Worm (Caenorhabditis elegans) whole organism, mixed stage, embryonic: ENCODE data around the gene R02D5.7.

ENCODE experiments used
- M03D4.4 ChIP-seq: sonication (generic microtip); optimal IDR thresholded peaks from 2 replicates; lab custom pipeline; 2017; ENCODE audit warnings: mild to moderate bottlenecking, missing genetic modification characterization, missing compliant biosample characterization
- bed-3 ChIP-seq: fragments of 200-800 bp; sonication (Bioruptor generic); optimal IDR thresholded peaks from 3 replicates; lab custom pipeline; 2018; ENCODE audit warnings: mild to moderate bottlenecking, missing genetic modification characterization, moderate library complexity, missing compliant biosample characterization
- blmp-1 ChIP-seq: fragments of 150-350 bp; optimal IDR thresholded peaks from 2 replicates; lab custom pipeline; 2014; ENCODE audit warnings: missing biosample characterization, missing genetic modification characterization
- ceh-39 ChIP-seq: fragments of 150-350 bp; optimal IDR thresholded peaks from 2 replicates; lab custom pipeline; 2014; ENCODE audit warnings: missing biosample characterization, missing genetic modification characterization
- ceh-43 ChIP-seq: fragments of 200-800 bp; sonication (Bioruptor generic); optimal IDR thresholded peaks from 2 replicates; lab custom pipeline; 2018; ENCODE audit warnings: mild to moderate bottlenecking, missing genetic modification characterization, moderate library complexity, missing compliant biosample characterization
- ceh-83 ChIP-seq: fragments of 200-800 bp; sonication (Bioruptor generic); optimal IDR thresholded peaks from 2 replicates; lab custom pipeline; 2018; ENCODE audit warnings: mild to moderate bottlenecking, missing genetic modification characterization, missing compliant biosample characterization
- ces-1 ChIP-seq: fragments of 150-350 bp; optimal IDR thresholded peaks from 2 replicates; lab custom pipeline; 2014; ENCODE audit warnings: missing biosample characterization, missing genetic modification reagents, missing genetic modification characterization
- drap-1 ChIP-seq: fragments of 200-800 bp; sonication (Bioruptor generic); optimal IDR thresholded peaks from 3 replicates; lab custom pipeline; 2018; ENCODE audit warnings: mild to moderate bottlenecking, missing genetic modification characterization, missing compliant biosample characterization
- elt-1 ChIP-seq: sonication (generic microtip); optimal IDR thresholded peaks from 2 replicates; lab custom pipeline; 2017; ENCODE audit warnings: missing genetic modification characterization, mild to moderate bottlenecking, missing compliant biosample characterization, antibody characterized with exemption, moderate library complexity, borderline replicate concordance; ENCODE audit not compliant: insufficient read depth
- elt-3 ChIP-seq: fragments of 150-350 bp; optimal IDR thresholded peaks from 2 replicates; lab custom pipeline; 2014; ENCODE audit warnings: missing biosample characterization, missing genetic modification characterization
- flh-1 ChIP-seq: fragments of 200-800 bp; sonication (Bioruptor generic); optimal IDR thresholded peaks from 2 replicates; lab custom pipeline; 2018; ENCODE audit warnings: mild to moderate bottlenecking, missing genetic modification characterization, moderate library complexity, missing compliant biosample characterization
- ham-2 ChIP-seq: fragments of 200-800 bp; sonication (Bioruptor generic); optimal IDR thresholded peaks from 2 replicates; lab custom pipeline; 2018; ENCODE audit warnings: mild to moderate bottlenecking, missing genetic modification characterization, missing compliant biosample characterization
- lin-13 ChIP-seq: fragments of 150-350 bp; optimal IDR thresholded peaks from 2 replicates; lab custom pipeline; 2014; ENCODE audit warnings: missing biosample characterization, missing genetic modification characterization
- lin-32 ChIP-seq: fragments of 200-800 bp; sonication (Bioruptor generic); optimal IDR thresholded peaks from 2 replicates; lab custom pipeline; 2018; ENCODE audit warnings: mild to moderate bottlenecking, missing genetic modification characterization, missing compliant biosample characterization
- lsy-2 ChIP-seq: fragments of 150-350 bp; optimal IDR thresholded peaks from 2 replicates; lab custom pipeline; 2014; ENCODE audit warnings: missing biosample characterization, missing genetic modification characterization
- mab-5 ChIP-seq: fragments of 150-350 bp; optimal IDR thresholded peaks from 2 replicates; lab custom pipeline; 2014; ENCODE audit warnings: missing biosample characterization, missing genetic modification characterization
- mep-1 ChIP-seq: fragments of 150-350 bp; optimal IDR thresholded peaks from 2 replicates; lab custom pipeline; 2017; ENCODE audit warnings: missing biosample characterization, missing genetic modification reagents, missing genetic modification characterization, inconsistent platforms
- mls-2 ChIP-seq: sonication (generic microtip); optimal IDR thresholded peaks from 2 replicates; lab custom pipeline; 2016; ENCODE audit warnings: mild to moderate bottlenecking, missing genetic modification characterization, moderate library complexity, missing compliant biosample characterization
- nhr-12 ChIP-seq: fragments of 150-350 bp; optimal IDR thresholded peaks from 2 replicates; lab custom pipeline; 2014; ENCODE audit warnings: missing biosample characterization, missing genetic modification characterization
- nhr-2 ChIP-seq: fragments of 150-350 bp; optimal IDR thresholded peaks from 2 replicates; lab custom pipeline; 2014; ENCODE audit warnings: missing biosample characterization, missing genetic modification characterization
- nhr-237 ChIP-seq: fragments of 150-350 bp; optimal IDR thresholded peaks from 2 replicates; lab custom pipeline; 2014; ENCODE audit warnings: missing biosample characterization, missing genetic modification characterization
- nhr-28 ChIP-seq: fragments of 150-350 bp; optimal IDR thresholded peaks from 2 replicates; lab custom pipeline; 2014; ENCODE audit warnings: missing biosample characterization, missing genetic modification characterization
- nhr-76 ChIP-seq: sonication (generic microtip); optimal IDR thresholded peaks from 2 replicates; lab custom pipeline; 2017; ENCODE audit warnings: missing biosample characterization, missing genetic modification characterization
- pha-4 ChIP-seq: fragments of 150-350 bp; optimal IDR thresholded peaks from 2 replicates; lab custom pipeline; 2018; ENCODE audit warnings: missing biosample characterization, missing genetic modification reagents, missing genetic modification characterization
- sem-2 ChIP-seq: fragments of 200-800 bp; sonication (Bioruptor generic); optimal IDR thresholded peaks from 2 replicates; lab custom pipeline; 2018; ENCODE audit warnings: mild to moderate bottlenecking, missing genetic modification characterization, missing compliant biosample characterization
- snpc-4 ChIP-seq: fragments of 150-350 bp; optimal IDR thresholded peaks from 2 replicates; lab custom pipeline; 2014; ENCODE audit warnings: missing biosample characterization, missing genetic modification characterization
- sptf-1 ChIP-seq: sonication (generic microtip); optimal IDR thresholded peaks from 2 replicates; lab custom pipeline; 2017; ENCODE audit warnings: mild to moderate bottlenecking, missing genetic modification characterization, moderate library complexity, missing compliant biosample characterization
- tbx-8 ChIP-seq: fragments of 200-800 bp; sonication (Bioruptor generic); optimal IDR thresholded peaks from 2 replicates; lab custom pipeline; 2018; ENCODE audit warnings: mild to moderate bottlenecking, missing genetic modification characterization, moderate library complexity, missing compliant biosample characterization
- unc-120 ChIP-seq: sonication (generic microtip); optimal IDR thresholded peaks from 2 replicates; lab custom pipeline; 2017; ENCODE audit warnings: missing genetic modification characterization, missing compliant biosample characterization; ENCODE audit not compliant: poor library complexity, severe bottlenecking
- unc-62 ChIP-seq: fragments of 150-350 bp; optimal IDR thresholded peaks from 2 replicates; lab custom pipeline; 2014; ENCODE audit warnings: missing biosample characterization, missing genetic modification reagents, missing genetic modification characterization
- zip-8 ChIP-seq: fragments of 150-350 bp; optimal IDR thresholded peaks from 2 replicates; lab custom pipeline; 2014; ENCODE audit warnings: missing biosample characterization, missing genetic modification characterization
- ztf-11 ChIP-seq: fragments of 150-350 bp; optimal IDR thresholded peaks from 2 replicates; lab custom pipeline; 2014; ENCODE audit warnings: missing biosample characterization, missing genetic modification characterization

Gene R02D5.7

DNA sequence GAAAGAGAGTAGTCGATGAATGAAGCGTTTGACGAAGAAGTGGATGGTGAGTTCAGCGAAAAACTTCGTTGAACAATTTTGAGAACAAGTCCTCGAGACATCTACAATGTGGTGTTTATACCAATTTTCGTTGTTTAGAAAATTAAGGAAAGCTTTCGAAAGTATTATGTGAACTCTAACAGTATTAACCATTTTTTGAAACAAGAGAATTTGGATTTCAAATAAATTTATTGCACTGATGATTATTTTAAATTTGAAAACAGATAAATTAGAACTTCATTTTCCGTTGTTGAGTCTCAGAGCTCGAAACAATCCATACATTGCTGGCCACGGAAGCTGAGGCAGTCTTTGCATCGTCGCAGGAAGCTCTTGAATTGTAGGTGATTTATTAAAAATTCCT is 41.2 kb upstream of the R02D5.7 start, which contains the start of gene C53A5.16:
C53A5.16 (minus strand) TSS at position 101 of the 400 bp plus-strand sequence.
- no peak for TF ChIP-seq ceh-83
- no peak for TF ChIP-seq nhr-76
- TF ChIP-seq mab-5 (tag; lab: Kevin White, UChicago), result no peak
- TF ChIP-seq blmp-1 (tag; lab: Kevin White, UChicago), result no peak
- no peak for TF ChIP-seq lin-13 (tag; lab: Kevin White, UChicago)
- TF ChIP-seq sptf-1, result no peak
- no peak for TF ChIP-seq ham-2 (GFP tag; lab: Kevin White, UChicago)
- no peak for TF ChIP-seq snpc-4 (tag; lab: Kevin White, UChicago)
- no peak for TF ChIP-seq M03D4.4 (tag; lab: Kevin White, UChicago)
- no peak for TF ChIP-seq lsy-2 (tag; lab: Kevin White, UChicago)
- TF ChIP-seq elt-1, result no peak
- no peak for TF ChIP-seq ztf-11 (tag; lab: Kevin White, UChicago)
- no peak for TF ChIP-seq mls-2 (tag; lab: Kevin White, UChicago)
- no peak for TF ChIP-seq drap-1 (GFP tag; lab: Kevin White, UChicago)
- TF ChIP-seq tbx-8 (GFP tag; lab: Kevin White, UChicago), result no peak
- TF ChIP-seq ceh-39 (tag; lab: Kevin White, UChicago), result no peak
- TF ChIP-seq flh-1 (GFP tag; lab: Kevin White, UChicago), result no peak
- no peak for TF ChIP-seq nhr-28 (tag; lab: Kevin White, UChicago)

DNA sequence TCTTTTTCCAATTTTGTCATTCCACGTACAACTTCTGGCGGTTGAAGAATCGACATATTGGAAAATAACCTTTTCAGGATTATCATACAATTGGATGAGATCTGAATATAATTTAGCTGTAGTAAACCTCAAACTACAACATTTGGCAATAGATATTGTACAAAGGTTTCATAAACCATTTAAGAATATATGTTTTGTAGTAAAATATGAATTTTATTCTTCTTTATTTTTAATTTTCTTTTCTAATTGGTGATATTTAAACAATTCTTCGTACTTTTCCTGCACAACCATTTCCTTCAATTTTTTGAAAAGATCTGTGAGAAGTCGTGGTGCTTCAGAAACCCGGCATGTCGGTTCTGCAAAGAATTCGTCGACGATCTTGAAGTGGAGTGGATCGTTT is 39.7 kb upstream of the R02D5.7 start, which contains the start of gene C53A5.17:
C53A5.17 (minus strand) TSS at position 101 of the 400 bp plus-strand sequence.
- TF ChIP-seq lin-13 (tag; lab: Kevin White, UChicago), result no peak
- TF ChIP-seq snpc-4 (tag; lab: Kevin White, UChicago), result no peak
- TF ChIP-seq M03D4.4 (tag; lab: Kevin White, UChicago), result no peak
- no peak for TF ChIP-seq sptf-1
- no peak for TF ChIP-seq lin-32 (GFP tag; lab: Kevin White, UChicago)
- TF ChIP-seq nhr-76, result no peak
- no peak for TF ChIP-seq ceh-39 (tag; lab: Kevin White, UChicago)
- TF ChIP-seq unc-120 (tag; lab: Kevin White, UChicago), result no peak
- no peak for TF ChIP-seq lsy-2 (tag; lab: Kevin White, UChicago)
- no peak for TF ChIP-seq flh-1 (GFP tag; lab: Kevin White, UChicago)
- TF ChIP-seq nhr-28 (tag; lab: Kevin White, UChicago), result no peak
- no peak for TF ChIP-seq sem-2
- TF ChIP-seq unc-62 (GFP tag; lab: Kevin White, UChicago), result no peak
- TF ChIP-seq pha-4, result no peak
- TF ChIP-seq mab-5 (tag; lab: Kevin White, UChicago), result no peak
- no peak for TF ChIP-seq bed-3 (GFP tag; lab: Kevin White, UChicago)
- TF ChIP-seq ham-2 (GFP tag; lab: Kevin White, UChicago), result no peak
- no peak for TF ChIP-seq ceh-43
- TF ChIP-seq nhr-12 (tag; lab: Kevin White, UChicago), result no peak
- TF ChIP-seq nhr-237, result no peak

DNA sequence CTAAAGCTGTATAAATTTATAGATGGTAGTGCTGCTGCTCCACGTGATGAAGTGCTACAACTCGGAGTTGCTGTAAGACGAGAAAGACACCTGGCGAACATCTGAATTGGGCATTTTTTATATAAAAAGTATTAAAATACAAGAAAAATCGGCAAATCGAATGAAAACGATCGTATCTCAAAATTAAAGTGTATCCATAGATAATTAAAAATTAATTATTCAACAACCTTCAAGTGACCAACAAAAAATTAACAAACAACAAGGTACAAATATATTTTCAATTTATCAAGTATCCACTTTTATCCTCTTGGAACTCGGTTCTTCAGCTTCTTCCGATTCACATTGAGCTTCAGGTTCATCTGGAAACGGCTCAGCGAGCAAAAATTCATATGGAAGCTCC is 38.0 kb upstream of the R02D5.7 start, which contains the start of gene R02D5.8:
R02D5.8 (minus strand) TSS at position 101 of the 400 bp plus-strand sequence.
- TF ChIP-seq lsy-2 (tag; lab: Kevin White, UChicago) (no peak), mab-5 (tag; lab: Kevin White, UChicago) (no peak), ceh-43 (no peak), ham-2 (GFP tag; lab: Kevin White, UChicago) (no peak)

DNA sequence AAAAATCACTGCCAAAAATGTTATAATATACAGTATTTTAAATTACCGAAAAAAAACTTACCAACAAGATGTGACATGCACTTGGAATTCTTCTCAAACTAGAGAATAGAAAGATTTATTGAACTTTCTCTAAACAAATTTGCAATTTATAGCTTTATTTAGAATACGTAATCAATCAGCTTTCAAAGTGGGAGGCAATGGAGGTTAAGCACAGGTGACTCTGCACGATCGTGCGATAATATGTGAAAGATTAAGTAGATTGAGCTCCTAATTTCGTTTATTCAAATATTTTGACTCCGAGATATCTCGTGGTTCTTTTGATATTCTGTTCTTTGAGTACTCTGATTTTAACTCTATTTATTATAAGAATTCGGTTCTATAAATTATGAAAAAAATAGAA is 36.7 kb upstream of the R02D5.7 start, which contains the start of gene R02D5.6:
R02D5.6 (minus strand) TSS at position 101 of the 400 bp plus-strand sequence.
- TF ChIP-seq sptf-1 (no peak), tbx-8 (GFP tag; lab: Kevin White, UChicago) (no peak), sem-2 (no peak), unc-62 (GFP tag; lab: Kevin White, UChicago) (no peak), ceh-39 (tag; lab: Kevin White, UChicago) (no peak), ces-1 (GFP tag; lab: Kevin White, UChicago) (no peak), nhr-28 (tag; lab: Kevin White, UChicago) (no peak), zip-8 (tag; lab: Kevin White, UChicago) (no peak), blmp-1 (tag; lab: Kevin White, UChicago) (no peak), mls-2 (tag; lab: Kevin White, UChicago) (no peak), nhr-2 (no peak), pha-4 (no peak), lin-32 (GFP tag; lab: Kevin White, UChicago) (no peak), mep-1 (tag; lab: Kevin White, UChicago) (no peak), elt-3 (no peak), nhr-12 (tag; lab: Kevin White, UChicago) (no peak), mab-5 (tag; lab: Kevin White, UChicago) (no peak)
